Worm (Caenorhabditis elegans) whole organism, L4 larva: ENCODE measurements around the gene gkow-1.
A peak's percentile ranks its signal among the peaks of the same experiment; 100 is the strongest.
"Not testable (repeated sequence)": the region's sequence is repeated elsewhere in the genome, so short reads cannot be mapped to it uniquely, and the experiment has no call there.

ENCODE experiments used
- D1046.2 ChIP-seq: fragments of 200-800 bp; sonication (Bioruptor generic); IDR thresholded peaks from 2 replicates; pipeline ENCODE4 v1.3.6; 2022; ENCODE audit warnings: missing genetic modification characterization, missing compliant biosample characterization
- F26F4.8 ChIP-seq: fragments of 200-800 bp; sonication (Bioruptor generic); conservative IDR thresholded peaks from 2 replicates; pipeline ENCODE4 v1.3.6; 2022; ENCODE audit warnings: missing genetic modification characterization, missing compliant biosample characterization
- T20F7.1 ChIP-seq: fragments of 200-800 bp; sonication (Bioruptor generic); optimal IDR thresholded peaks from 2 replicates; lab custom pipeline; 2018; ENCODE audit warnings: mild to moderate bottlenecking, missing genetic modification characterization, missing compliant biosample characterization
- Y48G9A.11 ChIP-seq: fragments of 200-800 bp; sonication (Bioruptor generic); IDR thresholded peaks from 2 replicates; pipeline ENCODE4 v1.3.6; 2022; ENCODE audit warnings: missing genetic modification reagents, missing genetic modification characterization, missing compliant biosample characterization
- aha-1 ChIP-seq: fragments of 150-350 bp; peaks from one replicate; lab custom pipeline; 2014; ENCODE audit warnings: missing biosample characterization, missing genetic modification characterization
- ama-1 ChIP-seq: fragments of 150-350 bp; optimal IDR thresholded peaks from 2 replicates; lab custom pipeline; 2014; ENCODE audit warnings: inconsistent platforms, mixed read lengths
- arid-1 ChIP-seq: fragments of 200-800 bp; sonication (Bioruptor generic); conservative IDR thresholded peaks from 2 replicates; pipeline ENCODE4 v1.3.6; 2022; ENCODE audit warnings: missing genetic modification reagents, missing genetic modification characterization, missing compliant biosample characterization
- ceh-28 ChIP-seq: fragments of 150-350 bp; optimal IDR thresholded peaks from 2 replicates; lab custom pipeline; 2014; ENCODE audit warnings: missing biosample characterization, missing genetic modification reagents, missing genetic modification characterization
- ceh-32 ChIP-seq: sonication (generic microtip); optimal IDR thresholded peaks from 2 replicates; lab custom pipeline; 2016; ENCODE audit warnings: mild to moderate bottlenecking, missing genetic modification characterization, missing compliant biosample characterization; ENCODE audit not compliant: poor library complexity
- ceh-82 ChIP-seq: sonication (generic microtip); optimal IDR thresholded peaks from 2 replicates; lab custom pipeline; 2017; ENCODE audit warnings: missing biosample characterization, missing genetic modification characterization
- ctbp-1 ChIP-seq: fragments of 200-800 bp; sonication (Bioruptor generic); IDR thresholded peaks from 2 replicates; pipeline ENCODE4 v1.3.6; 2022; ENCODE audit warnings: missing genetic modification reagents, missing genetic modification characterization, missing compliant biosample characterization
- daf-16 ChIP-seq, 3 experiments: sonication (generic microtip); optimal IDR thresholded peaks; 2 replicates each; lab custom pipeline; 2016 to 2017; ENCODE audit warnings: missing genetic modification characterization in 3 of 3, missing genetic modification reagents in 3 of 3, mild to moderate bottlenecking in 2 of 3, missing compliant biosample characterization in 2 of 3, missing biosample characterization in 1 of 3, moderate library complexity in 1 of 3
- dmd-8 ChIP-seq: fragments of 200-800 bp; sonication (Bioruptor generic); IDR thresholded peaks from 2 replicates; pipeline ENCODE4 v1.3.6; 2022; ENCODE audit warnings: missing genetic modification characterization, missing compliant biosample characterization
- dve-1 ChIP-seq: sonication (generic microtip); optimal IDR thresholded peaks from 2 replicates; lab custom pipeline; 2017; ENCODE audit warnings: antibody characterized with exemption, mild to moderate bottlenecking, missing genetic modification characterization, missing compliant biosample characterization; ENCODE audit not compliant: insufficient read depth
- egl-43 ChIP-seq: fragments of 200-800 bp; sonication (Bioruptor generic); IDR thresholded peaks from 2 replicates; pipeline ENCODE4 v1.3.6; 2022; ENCODE audit warnings: missing genetic modification reagents, missing genetic modification characterization, missing compliant biosample characterization
- hif-1 ChIP-seq, 2 experiments: sonication (generic microtip); optimal IDR thresholded peaks; 2 replicates each; lab custom pipeline; 2016 to 2017; ENCODE audit warnings: missing compliant biosample characterization in 2 of 2, missing genetic modification characterization in 2 of 2, missing genetic modification reagents in 2 of 2, missing genotype in 2 of 2, mild to moderate bottlenecking in 1 of 2
- hlh-11 ChIP-seq: fragments of 200-800 bp; sonication (Bioruptor generic); optimal IDR thresholded peaks from 2 replicates; lab custom pipeline; 2018; ENCODE audit warnings: mild to moderate bottlenecking, missing genetic modification characterization, missing compliant biosample characterization
- hmg-1.1 ChIP-seq: fragments of 200-800 bp; sonication (Bioruptor generic); IDR thresholded peaks from 2 replicates; pipeline ENCODE4 v1.3.6; 2022; ENCODE audit warnings: missing genetic modification reagents, missing genetic modification characterization, missing compliant biosample characterization
- lim-7 ChIP-seq: fragments of 200-800 bp; sonication (Bioruptor generic); IDR thresholded peaks from 2 replicates; pipeline ENCODE4 v1.3.6; 2022; ENCODE audit warnings: missing genetic modification characterization, missing compliant biosample characterization
- lin-1 ChIP-seq: fragments of 200-800 bp; sonication (Bioruptor generic); IDR thresholded peaks from 2 replicates; pipeline ENCODE4 v1.3.6; 2022; ENCODE audit warnings: missing genetic modification reagents, missing genetic modification characterization, missing compliant biosample characterization
- lin-29 ChIP-seq: fragments of 200-800 bp; sonication (Bioruptor generic); IDR thresholded peaks from 2 replicates; pipeline ENCODE4 v1.3.6; 2022; ENCODE audit warnings: missing genetic modification reagents, missing genetic modification characterization, missing compliant biosample characterization
- lin-38 ChIP-seq: fragments of 200-800 bp; sonication (Bioruptor generic); IDR thresholded peaks from 2 replicates; pipeline ENCODE4 v1.3.6; 2022; ENCODE audit warnings: missing genetic modification reagents, missing genetic modification characterization, missing compliant biosample characterization
- madf-9 ChIP-seq: fragments of 200-800 bp; sonication (Bioruptor generic); conservative IDR thresholded peaks from 2 replicates; pipeline ENCODE4 v1.3.6; 2022; ENCODE audit warnings: missing genetic modification reagents, missing genetic modification characterization, missing compliant biosample characterization
- mdt-29 ChIP-seq: fragments of 200-800 bp; sonication (Bioruptor generic); IDR thresholded peaks from 2 replicates; pipeline ENCODE4 v1.3.6; 2022; ENCODE audit warnings: missing genetic modification reagents, missing genetic modification characterization, missing compliant biosample characterization
- mep-1 ChIP-seq: fragments of 150-350 bp; sonication (generic microtip); optimal IDR thresholded peaks from 3 replicates; lab custom pipeline; 2014; ENCODE audit warnings: missing biosample characterization, missing genetic modification characterization
- mxl-3 ChIP-seq: fragments of 200-800 bp; sonication (Bioruptor generic); optimal IDR thresholded peaks from 2 replicates; lab custom pipeline; 2018; ENCODE audit warnings: mild to moderate bottlenecking, missing genetic modification characterization, missing compliant biosample characterization
- nhr-237 ChIP-seq: sonication (generic microtip); optimal IDR thresholded peaks from 2 replicates; lab custom pipeline; 2017; ENCODE audit warnings: missing biosample characterization, missing genetic modification characterization
- nhr-28 ChIP-seq: fragments of 150-350 bp; optimal IDR thresholded peaks from 2 replicates; lab custom pipeline; 2014; ENCODE audit warnings: missing biosample characterization, missing genetic modification characterization
- nhr-41 ChIP-seq: fragments of 200-800 bp; sonication (Bioruptor generic); IDR thresholded peaks from 2 replicates; pipeline ENCODE4 v1.3.6; 2022; ENCODE audit warnings: missing genetic modification reagents, missing genetic modification characterization, missing compliant biosample characterization
- nhr-77 ChIP-seq: fragments of 150-350 bp; optimal IDR thresholded peaks from 2 replicates; lab custom pipeline; 2014; ENCODE audit warnings: missing biosample characterization, missing genetic modification characterization
- pha-4 ChIP-seq, 2 experiments: fragments of 150-350 bp in 1 of 2; fragments of 200-800 bp in 1 of 2; sonication (Bioruptor generic) in 1 of 2; IDR thresholded peaks in 1 of 2; optimal IDR thresholded peaks in 1 of 2; 2 replicates each; pipeline versions ENCODE4 v1.3.6 to Lab custom; 2014 to 2022; ENCODE audit warnings: missing genetic modification characterization in 2 of 2, missing genetic modification reagents in 2 of 2, missing biosample characterization in 1 of 2, missing compliant biosample characterization in 1 of 2
- php-3 ChIP-seq: fragments of 200-800 bp; sonication (Bioruptor generic); IDR thresholded peaks from 2 replicates; pipeline ENCODE4 v1.3.6; 2022; ENCODE audit warnings: missing genetic modification reagents, missing genetic modification characterization, missing compliant biosample characterization
- pqm-1 ChIP-seq: sonication (generic microtip); optimal IDR thresholded peaks from 2 replicates; lab custom pipeline; 2017; ENCODE audit warnings: missing biosample characterization, missing genetic modification characterization
- rbr-2 ChIP-seq: sonication (generic microtip); optimal IDR thresholded peaks from 2 replicates; lab custom pipeline; 2016; ENCODE audit warnings: missing genotype, missing genetic modification characterization, missing compliant biosample characterization
- saeg-2 ChIP-seq: fragments of 200-800 bp; sonication (Bioruptor generic); IDR thresholded peaks from 2 replicates; pipeline ENCODE4 v1.3.6; 2022; ENCODE audit warnings: missing genetic modification reagents, missing genetic modification characterization, missing compliant biosample characterization
- set-16 ChIP-seq: fragments of 200-800 bp; sonication (Bioruptor generic); IDR thresholded peaks from 2 replicates; pipeline ENCODE4 v1.3.6; 2022; ENCODE audit warnings: missing genetic modification reagents, missing genetic modification characterization, missing compliant biosample characterization
- skn-1 ChIP-seq: fragments of 150-350 bp; optimal IDR thresholded peaks from 2 replicates; lab custom pipeline; 2014; ENCODE audit warnings: missing biosample characterization, missing genetic modification characterization
- snpc-1.2 ChIP-seq: fragments of 200-800 bp; sonication (Bioruptor generic); IDR thresholded peaks from 2 replicates; pipeline ENCODE4 v1.3.6; 2022; ENCODE audit warnings: missing genetic modification reagents, missing genetic modification characterization, missing compliant biosample characterization
- unc-62 ChIP-seq, 3 experiments: fragments of 150-350 bp in 1 of 3; sonication (generic microtip); optimal IDR thresholded peaks in 2 of 3; peaks in 1 of 3; 1 replicate in 1 of 3; 2 replicates in 2 of 3; lab custom pipeline; 2014 to 2017; ENCODE audit warnings: missing biosample characterization in 3 of 3, missing genetic modification characterization in 3 of 3, missing genetic modification reagents in 3 of 3, missing genotype in 1 of 3
- vab-7 ChIP-seq: fragments of 200-800 bp; sonication (Bioruptor generic); IDR thresholded peaks from 2 replicates; pipeline ENCODE4 v1.3.6; 2022; ENCODE audit warnings: missing genetic modification reagents, missing genetic modification characterization, missing compliant biosample characterization
- zag-1 ChIP-seq: fragments of 150-350 bp; optimal IDR thresholded peaks from 2 replicates; lab custom pipeline; 2014; ENCODE audit warnings: missing biosample characterization, missing genetic modification characterization
- zfp-2 ChIP-seq: sonication (generic microtip); optimal IDR thresholded peaks from 2 replicates; lab custom pipeline; 2016; ENCODE audit warnings: mild to moderate bottlenecking, missing genetic modification characterization, missing compliant biosample characterization
- ztf-7 ChIP-seq: fragments of 150-350 bp; optimal IDR thresholded peaks from 2 replicates; lab custom pipeline; 2014; ENCODE audit warnings: missing biosample characterization, missing genetic modification characterization

Gene gkow-1

ce11 chrIV:10318199-10318598 is 39.7 kb upstream of the gkow-1 start, which contains the start of gene R09E10.2:
TSS of gene R09E10.2 (minus strand) at chrIV:10318299.
- TF ChIP-seq pqm-1 (no peak), skn-1 (tag; lab: Kevin White, UChicago) (no peak), unc-62 (GFP tag; optimal IDR thresholded peaks at IDR 0.05 in 1 of 2; lab: Kevin White, UChicago) (peak in 1 of 2 experiments; percentile 38), unc-62 (tag; optimal IDR thresholded peaks at IDR 0.05; lab: Kevin White, UChicago) (no peak)

ce11 chrIV:10322650-10323049 is 35.3 kb upstream of the gkow-1 start, which contains the start of gene R09E10.1:
TSS of gene R09E10.1 (minus strand) at chrIV:10322750.
- TF ChIP-seq nhr-237 (tag; lab: Kevin White, UChicago); zfp-2 (tag; lab: Kevin White, UChicago); hif-1 (tag; optimal IDR thresholded peaks at IDR 0.05; lab: Kevin White, UChicago): not testable (repeated sequence)

ce11 chrIV:10323368-10323767 is 34.6 kb upstream of the gkow-1 start:
- TF ChIP-seq egl-43 (peak; percentile 83), F26F4.8 (GFP tag; lab: Robert Waterston, UW) (peak; percentile 54; the same call in 1 of the 2 replicates), php-3 (GFP tag; lab: Robert Waterston, UW) (peak; percentile 48; the same call in 1 of the 2 replicates), ctbp-1 (peak; percentile 50; the same call in 1 of the 2 replicates), lin-29 (0 out of 2 replicates have a peak, but pooled peaks have one; percentile 12), lim-7 (peak; percentile 61; the same call in 1 of the 2 replicates), vab-7 (GFP tag; lab: Robert Waterston, UW) (peak; percentile 61), Y48G9A.11 (GFP tag; lab: Robert Waterston, UW) (peak; percentile 50; the same call in 1 of the 2 replicates), mdt-29 (GFP tag; lab: Robert Waterston, UW) (peak; percentile 54; the same call in 1 of the 2 replicates), set-16 (peak; percentile 56), snpc-1.2 (GFP tag; lab: Robert Waterston, UW) (peak; percentile 88), hmg-1.1 (GFP tag; lab: Robert Waterston, UW) (0 out of 2 replicates have a peak, but pooled peaks have one; percentile 17), lin-38 (GFP tag; lab: Robert Waterston, UW) (peak; percentile 35; the same call in 1 of the 2 replicates), dmd-8 (GFP tag; lab: Robert Waterston, UW) (peak; percentile 68; the same call in 1 of the 2 replicates), arid-1 (0 out of 2 replicates have a peak, but pooled peaks have one; percentile 50), D1046.2 (GFP tag; lab: Robert Waterston, UW) (0 out of 2 replicates have a peak, but pooled peaks have one; percentile 62), pha-4 (GFP tag; IDR thresholded peaks at IDR 0.05; lab: Robert Waterston, UW) (peak; percentile 54)
- not testable (repeated sequence) for TF ChIP-seq pha-4 (tag; optimal IDR thresholded peaks at IDR 0.05; lab: Kevin White, UChicago)
- TF ChIP-seq, all 104 proteins: peak for 17; not testable (repeated sequence) for 87

- TF ChIP-seq hlh-11 (peak; percentile 84), set-16 (peak; percentile 83), saeg-2 (GFP tag; lab: Robert Waterston, UW) (0 out of 2 replicates have a peak, but pooled peaks have one; percentile 23), daf-16 (GFP tag; optimal IDR thresholded peaks at IDR 0.05; lab: Kevin White, UChicago) (no peak), daf-16 (tag; optimal IDR thresholded peaks at IDR 0.05; lab: Kevin White, UChicago) (peak; percentile 55), pqm-1 (peak; percentile 55), nhr-77 (tag; lab: Kevin White, UChicago) (peak; percentile 8), ceh-82 (tag; lab: Kevin White, UChicago) (no peak), mxl-3 (peak; percentile 97), snpc-1.2 (GFP tag; lab: Robert Waterston, UW) (peak; percentile 42; the same call in 1 of the 2 replicates), nhr-28 (tag; lab: Kevin White, UChicago) (peak; percentile 61), ztf-7 (no peak), rbr-2 (peak; percentile 15), ceh-28 (no peak), vab-7 (GFP tag; lab: Robert Waterston, UW) (no peak), ama-1 (lab: Kevin White, UChicago) (peak; percentile 4), lin-1 (GFP tag; lab: Robert Waterston, UW) (peak; percentile 41; the same call in 1 of the 2 replicates), T20F7.1 (GFP tag; lab: Kevin White, UChicago) (no peak), aha-1 (tag; lab: Kevin White, UChicago) (peak; percentile 72), mep-1 (tag; lab: Kevin White, UChicago) (peak; percentile 23), madf-9 (GFP tag; lab: Robert Waterston, UW) (no peak), zag-1 (tag; lab: Kevin White, UChicago) (no peak), ceh-32 (no peak), F26F4.8 (GFP tag; lab: Robert Waterston, UW) (no peak), nhr-41 (no peak), dve-1 (tag; lab: Kevin White, UChicago) (peak; percentile 61)
Observed at ce11 chrIV:10330962-10331361, 27.0 kb upstream of the gkow-1 start.
